Fruit fly (Drosophila melanogaster): ENCODE data around the gene spn-D.

Gene spn-D

DNA sequence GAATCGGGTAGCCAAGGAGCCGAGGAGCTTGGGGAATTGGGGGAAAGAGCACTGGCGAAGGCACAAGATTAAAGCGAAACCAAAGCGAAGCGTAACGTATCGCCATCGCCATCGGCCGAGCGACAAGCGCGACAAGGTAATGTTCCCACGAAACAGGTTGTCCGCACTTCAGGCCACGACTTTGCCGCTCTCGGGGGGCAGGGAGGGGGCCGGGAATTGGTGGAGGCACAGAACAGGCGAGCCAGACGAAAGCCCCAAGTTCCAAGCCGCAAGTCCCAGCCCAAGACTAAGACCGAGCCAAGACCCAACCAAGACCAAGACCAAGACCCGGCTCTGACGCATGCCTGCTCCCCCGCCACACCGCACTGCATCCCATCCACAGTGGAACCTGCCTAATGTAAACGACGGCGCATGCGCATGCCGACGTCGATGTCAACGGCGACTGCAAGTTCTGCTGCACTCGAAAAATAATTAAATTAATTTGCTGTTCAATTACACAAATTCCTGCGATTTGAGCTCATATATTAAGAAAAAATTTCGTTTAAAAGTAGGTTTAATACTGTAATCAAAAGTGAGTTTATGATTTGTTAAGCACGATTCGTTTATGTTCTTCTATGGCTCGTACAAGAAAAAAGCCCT lies 20.5 kb downstream of the spn-D start (continued):
- no peak for TF ChIP-seq CG9437 (GFP tag; optimal IDR thresholded peaks at IDR 0.05)
- TF ChIP-seq CG6175 (GFP tag; IDR thresholded peaks at IDR 0.05) = 0 out of 3 replicates have a peak, but pooled peaks have one; percentile 18
- TF ChIP-seq CG2875 (GFP tag; optimal IDR thresholded peaks at IDR 0.05) = no peak
- peak; percentile 27 for TF ChIP-seq kni (GFP tag; optimal IDR thresholded peaks at IDR 0.05)
- TF ChIP-seq tup (GFP tag; optimal IDR thresholded peaks at IDR 0.05) = no peak
- TF ChIP-seq CG6854 (GFP tag; optimal IDR thresholded peaks at IDR 0.05) = no peak
- peak; percentile 12 for TF ChIP-seq Deaf1 (tag; optimal IDR thresholded peaks at IDR 0.05)
- TF ChIP-seq mirr (GFP tag; optimal IDR thresholded peaks at IDR 0.05) = no peak
- TF ChIP-seq sug (tag; optimal IDR thresholded peaks at IDR 0.05) = no peak
- TF ChIP-seq CG2129 (GFP tag; IDR thresholded peaks at IDR 0.05; ENCODE audit: partially characterized antibody) = no peak
- TF ChIP-seq CG1024 (GFP tag; IDR thresholded peaks at IDR 0.05) = no peak
- no peak for TF ChIP-seq Dp (GFP tag; optimal IDR thresholded peaks at IDR 0.05)
- no peak for TF ChIP-seq Dad (GFP tag; optimal IDR thresholded peaks at IDR 0.05)
- TF ChIP-seq sens (GFP tag) = peak; percentile 65
- TF ChIP-seq Pdp1 (GFP tag; optimal IDR thresholded peaks at IDR 0.05) = no peak
- no peak for TF ChIP-seq CG11560 (tag; IDR thresholded peaks at IDR 0.05)
- TF ChIP-seq CG32532 (GFP tag; IDR thresholded peaks at IDR 0.05) = no peak
- no peak for TF ChIP-seq NC2α (GFP tag; optimal IDR thresholded peaks at IDR 0.05)
- no peak for TF ChIP-seq vvl (GFP tag; IDR thresholded peaks at IDR 0.05)
- TF ChIP-seq dmrt11E (tag; optimal IDR thresholded peaks at IDR 0.05) = peak; percentile 1
- no peak for TF ChIP-seq CG16815 (GFP tag; optimal IDR thresholded peaks at IDR 0.05)
- 0 out of 2 replicates have a peak, but pooled peaks have one; percentile 11 for TF ChIP-seq E2f1 (GFP tag; IDR thresholded peaks at IDR 0.05)
- no peak for TF ChIP-seq CG9817 (tag; optimal IDR thresholded peaks at IDR 0.05)
- peak; percentile 27 for TF ChIP-seq CG10979 (tag; optimal IDR thresholded peaks at IDR 0.05)
- TF ChIP-seq tgo (GFP tag; IDR thresholded peaks at IDR 0.05) = no peak
- no peak for TF ChIP-seq fu2 (GFP tag; optimal IDR thresholded peaks at IDR 0.05)
- TF ChIP-seq Dll (GFP tag; IDR thresholded peaks at IDR 0.05; ENCODE audit: partially characterized antibody) = no peak
- TF ChIP-seq zfh1 (GFP tag; IDR thresholded peaks at IDR 0.05) = 0 out of 3 replicates have a peak, but pooled peaks have one; percentile 25
- TF ChIP-seq pnt (GFP tag; optimal IDR thresholded peaks at IDR 0.05) = no peak
- no peak for TF ChIP-seq ap (GFP tag; IDR thresholded peaks at IDR 0.05)
- peak; percentile 31 for TF ChIP-seq CG2712 (tag; optimal IDR thresholded peaks at IDR 0.05)
- TF ChIP-seq gt (GFP tag; IDR thresholded peaks at IDR 0.05) = no peak
- TF ChIP-seq CG5180 (GFP tag; optimal IDR thresholded peaks at IDR 0.05) = no peak
- TF ChIP-seq Dip2 (GFP tag; IDR thresholded peaks at IDR 0.05) = no peak
- peak; percentile 32 for TF ChIP-seq gem (tag; optimal IDR thresholded peaks at IDR 0.05)
- TF ChIP-seq CG8281 (tag; optimal IDR thresholded peaks at IDR 0.05) = no peak
- no peak for TF ChIP-seq CG14441 (GFP tag; IDR thresholded peaks at IDR 0.05)
- no peak for TF ChIP-seq CG5953 (GFP tag; IDR thresholded peaks at IDR 0.05)
- TF ChIP-seq cas (GFP tag; IDR thresholded peaks at IDR 0.05) = no peak
- no peak for TF ChIP-seq sna (GFP tag; IDR thresholded peaks at IDR 0.05; ENCODE audit: partially characterized antibody)
- TF ChIP-seq BEAF-32 (GFP tag; optimal IDR thresholded peaks at IDR 0.05) = no peak
- no peak for TF ChIP-seq CG14965 (GFP tag; optimal IDR thresholded peaks at IDR 0.05; ENCODE audit: borderline replicate concordance)
- TF ChIP-seq zen (tag; optimal IDR thresholded peaks at IDR 0.05) = no peak
- no peak for TF ChIP-seq CG7928 (GFP tag; optimal IDR thresholded peaks at IDR 0.05)
- no peak for TF ChIP-seq Ssrp (tag; optimal IDR thresholded peaks at IDR 0.05)
- TF ChIP-seq CG16813 (GFP tag; IDR thresholded peaks at IDR 0.05; ENCODE audit: partially characterized antibody) = no peak
- no peak for TF ChIP-seq Max (GFP tag; optimal IDR thresholded peaks at IDR 0.05)
- no peak for TF ChIP-seq Fer2 (tag; optimal IDR thresholded peaks at IDR 0.05)
- TF ChIP-seq CG32772 (GFP tag; IDR thresholded peaks at IDR 0.05) = no peak
- TF ChIP-seq Dref (GFP tag; IDR thresholded peaks at IDR 0.05) = no peak

Data from whole organism, embryonic.